Worm (Caenorhabditis elegans) whole organism, mixed stage, embryonic: ENCODE results near the gene K12H6.6.

Source experiments
- blmp-1 ChIP-seq: fragments of 150-350 bp; optimal IDR thresholded peaks from 2 replicates; lab custom pipeline; 2014; ENCODE audit warnings: missing biosample characterization, missing genetic modification characterization
- ceh-43 ChIP-seq: fragments of 200-800 bp; sonication (Bioruptor generic); optimal IDR thresholded peaks from 2 replicates; lab custom pipeline; 2018; ENCODE audit warnings: mild to moderate bottlenecking, missing genetic modification characterization, moderate library complexity, missing compliant biosample characterization
- cnd-1 ChIP-seq: fragments of 200-800 bp; sonication (Bioruptor generic); optimal IDR thresholded peaks from 2 replicates; lab custom pipeline; 2018; ENCODE audit warnings: mild to moderate bottlenecking, missing genetic modification characterization, missing compliant biosample characterization
- elt-3 ChIP-seq: fragments of 150-350 bp; optimal IDR thresholded peaks from 2 replicates; lab custom pipeline; 2014; ENCODE audit warnings: missing biosample characterization, missing genetic modification characterization
- lsy-2 ChIP-seq: fragments of 150-350 bp; optimal IDR thresholded peaks from 2 replicates; lab custom pipeline; 2014; ENCODE audit warnings: missing biosample characterization, missing genetic modification characterization
- nhr-28 ChIP-seq: fragments of 150-350 bp; optimal IDR thresholded peaks from 2 replicates; lab custom pipeline; 2014; ENCODE audit warnings: missing biosample characterization, missing genetic modification characterization
- nhr-76 ChIP-seq: sonication (generic microtip); optimal IDR thresholded peaks from 2 replicates; lab custom pipeline; 2017; ENCODE audit warnings: missing biosample characterization, missing genetic modification characterization
- pha-4 ChIP-seq: fragments of 150-350 bp; optimal IDR thresholded peaks from 2 replicates; lab custom pipeline; 2018; ENCODE audit warnings: missing biosample characterization, missing genetic modification reagents, missing genetic modification characterization
- snpc-4 ChIP-seq: fragments of 150-350 bp; optimal IDR thresholded peaks from 2 replicates; lab custom pipeline; 2014; ENCODE audit warnings: missing biosample characterization, missing genetic modification characterization
- tbx-8 ChIP-seq: fragments of 200-800 bp; sonication (Bioruptor generic); optimal IDR thresholded peaks from 2 replicates; lab custom pipeline; 2018; ENCODE audit warnings: mild to moderate bottlenecking, missing genetic modification characterization, moderate library complexity, missing compliant biosample characterization
- unc-62 ChIP-seq: fragments of 150-350 bp; optimal IDR thresholded peaks from 2 replicates; lab custom pipeline; 2014; ENCODE audit warnings: missing biosample characterization, missing genetic modification reagents, missing genetic modification characterization
- ztf-11 ChIP-seq: fragments of 150-350 bp; optimal IDR thresholded peaks from 2 replicates; lab custom pipeline; 2014; ENCODE audit warnings: missing biosample characterization, missing genetic modification characterization

DNA sequence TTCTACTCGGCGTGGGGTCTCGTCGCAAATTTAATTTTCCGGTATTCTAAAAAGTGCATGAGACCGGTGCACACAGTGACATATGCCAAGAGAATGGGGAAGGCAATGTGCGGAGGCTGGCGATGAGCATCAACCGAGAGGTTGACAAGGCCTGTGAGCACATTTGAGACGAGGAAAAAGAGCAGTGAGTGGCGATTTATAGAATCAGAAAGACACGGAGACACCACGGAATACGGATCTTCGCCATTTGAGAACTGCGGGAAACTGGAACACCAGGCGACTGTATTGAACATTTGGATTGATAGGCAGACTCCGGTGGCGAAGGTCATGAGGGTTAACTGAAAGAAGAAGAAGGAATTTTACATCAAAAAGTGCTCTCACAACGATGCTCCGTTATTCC is 47.9 kb upstream of the K12H6.6 start:
- TF ChIP-seq blmp-1 (tag; lab: Kevin White, UChicago) = no peak
- TF ChIP-seq ztf-11 (tag; lab: Kevin White, UChicago) = no peak
- no peak for TF ChIP-seq cnd-1
- TF ChIP-seq unc-62 (GFP tag; lab: Kevin White, UChicago) = no peak
- no peak for TF ChIP-seq lsy-2 (tag; lab: Kevin White, UChicago)
- TF ChIP-seq nhr-28 (tag; lab: Kevin White, UChicago) = no peak
- no peak for TF ChIP-seq ceh-43 (GFP tag; lab: Kevin White, UChicago)
- no peak for TF ChIP-seq tbx-8
- TF ChIP-seq snpc-4 (tag; lab: Kevin White, UChicago) = no peak
- no peak for TF ChIP-seq elt-3 (tag; lab: Kevin White, UChicago)
- TF ChIP-seq pha-4 = no peak
- TF ChIP-seq nhr-76 = no peak
